Fruit fly (Drosophila melanogaster) whole organism, prepupa: ENCODE data around the gene foi.

Experiments
- CG10631 ChIP-seq: fragments of 200-800 bp; sonication (Bioruptor generic); optimal IDR thresholded peaks from 2 replicates; lab custom pipeline; 2016; ENCODE audit warnings: missing biosample characterization, missing genetic modification characterization
- CG10669 ChIP-seq: fragments of 200-800 bp; sonication (Bioruptor generic); optimal IDR thresholded peaks from 3 replicates; lab custom pipeline; 2018; ENCODE audit warnings: missing biosample characterization, mild to moderate bottlenecking, missing genetic modification characterization, moderate library complexity
- CG11762 ChIP-seq: fragments of 200-800 bp; sonication (Bioruptor generic); optimal IDR thresholded peaks from 3 replicates; lab custom pipeline; 2016; ENCODE audit warnings: missing biosample characterization, missing genetic modification characterization; ENCODE audit not compliant: insufficient read depth
- CG15336 ChIP-seq: fragments of 200-800 bp; sonication (Bioruptor generic); IDR thresholded peaks from 2 replicates; pipeline ENCODE4 v1.3.6; 2022; ENCODE audit warnings: missing biosample characterization, missing genetic modification characterization
- CG16779 ChIP-seq: fragments of 200-800 bp; sonication (Bioruptor generic); optimal IDR thresholded peaks from 3 replicates; lab custom pipeline; 2017; ENCODE audit warnings: missing biosample characterization, mild to moderate bottlenecking, missing genetic modification characterization
- CG3032 ChIP-seq: fragments of 200-800 bp; optimal IDR thresholded peaks from 2 replicates; lab custom pipeline; 2019; ENCODE audit warnings: missing biosample characterization, mild to moderate bottlenecking, missing genetic modification characterization, moderate library complexity
- CG32006 ChIP-seq: fragments of 200-800 bp; sonication (Bioruptor generic); optimal IDR thresholded peaks from 3 replicates; lab custom pipeline; 2017; ENCODE audit warnings: missing biosample characterization, mild to moderate bottlenecking, missing genetic modification characterization
- CG34406 ChIP-seq: fragments of 200-800 bp; sonication (Bioruptor generic); optimal IDR thresholded peaks from 3 replicates; lab custom pipeline; 2016; ENCODE audit warnings: missing biosample characterization, missing genetic modification characterization
- CG3919 ChIP-seq: fragments of 200-800 bp; sonication (Bioruptor generic); optimal IDR thresholded peaks from 3 replicates; lab custom pipeline; 2016; ENCODE audit warnings: missing biosample characterization, missing genetic modification characterization
- CG4318 ChIP-seq: fragments of 200-800 bp; sonication (Bioruptor generic); optimal IDR thresholded peaks from 3 replicates; lab custom pipeline; 2017; ENCODE audit warnings: missing biosample characterization, mild to moderate bottlenecking, missing genetic modification characterization
- CG6163 ChIP-seq: fragments of 200-800 bp; sonication (Bioruptor generic); IDR thresholded peaks from 3 replicates; pipeline ENCODE4 v1.3.6; 2022; ENCODE audit warnings: missing biosample characterization, missing genetic modification characterization
- CG6792 ChIP-seq: fragments of 200-800 bp; sonication (Bioruptor generic); optimal IDR thresholded peaks from 3 replicates; lab custom pipeline; 2016; ENCODE audit warnings: missing biosample characterization, missing genetic modification characterization
- CG6854 ChIP-seq: fragments of 200-800 bp; sonication (Bioruptor generic); optimal IDR thresholded peaks from 2 replicates; lab custom pipeline; 2017; ENCODE audit warnings: missing biosample characterization, mild to moderate bottlenecking, missing genetic modification characterization
- CG8119 ChIP-seq: fragments of 200-800 bp; sonication (Bioruptor generic); IDR thresholded peaks from 3 replicates; pipeline ENCODE4 v1.3.6; 2022; ENCODE audit warnings: missing biosample characterization, missing genetic modification characterization
- CG8632 ChIP-seq: fragments of 200-800 bp; sonication (Bioruptor generic); optimal IDR thresholded peaks from 3 replicates; lab custom pipeline; 2016; ENCODE audit warnings: missing biosample characterization, missing genetic modification characterization
- CG9139 ChIP-seq: fragments of 200-800 bp; sonication (Bioruptor generic); optimal IDR thresholded peaks from 3 replicates; lab custom pipeline; 2017; ENCODE audit warnings: missing biosample characterization, mild to moderate bottlenecking, missing genetic modification characterization
- Eip75B ChIP-seq: fragments of 200-800 bp; sonication (Bioruptor generic); optimal IDR thresholded peaks from 3 replicates; lab custom pipeline; 2016; ENCODE audit warnings: missing biosample characterization, missing genetic modification characterization
- Eip78C ChIP-seq: fragments of 200-800 bp; sonication (Bioruptor generic); peaks from one replicate; lab custom pipeline; 2016; ENCODE audit warnings: missing biosample characterization, missing genetic modification characterization
- Eip93F ChIP-seq: fragments of 200-800 bp; sonication (Bioruptor generic); optimal IDR thresholded peaks from 2 replicates; lab custom pipeline; 2016; ENCODE audit warnings: missing biosample characterization, mild to moderate bottlenecking, missing genetic modification characterization
- Ets21C ChIP-seq: fragments of 200-800 bp; sonication (Bioruptor generic); optimal IDR thresholded peaks from 3 replicates; lab custom pipeline; 2016; ENCODE audit warnings: missing biosample characterization, missing genetic modification characterization
- Hr38 ChIP-seq: sonication (Bioruptor generic); optimal IDR thresholded peaks from 2 replicates; lab custom pipeline; 2016; ENCODE audit warnings: missing biosample characterization, missing genetic modification characterization
- Met ChIP-seq: fragments of 200-800 bp; sonication (Bioruptor generic); optimal IDR thresholded peaks from 3 replicates; lab custom pipeline; 2016; ENCODE audit warnings: missing biosample characterization, missing genetic modification characterization
- OdsH ChIP-seq: fragments of 200-800 bp; sonication (Bioruptor generic); optimal IDR thresholded peaks from 3 replicates; lab custom pipeline; 2016; ENCODE audit warnings: missing biosample characterization, missing genetic modification characterization
- Smox ChIP-seq: fragments of 200-800 bp; sonication (Bioruptor generic); optimal IDR thresholded peaks from 3 replicates; lab custom pipeline; 2016; ENCODE audit warnings: missing biosample characterization, missing genetic modification characterization
- Sox102F ChIP-seq: fragments of 200-800 bp; sonication (Bioruptor generic); optimal IDR thresholded peaks from 2 replicates; lab custom pipeline; 2016; ENCODE audit warnings: missing biosample characterization, mild to moderate bottlenecking, missing genetic modification characterization
- achi ChIP-seq: fragments of 200-800 bp; sonication (Bioruptor generic); optimal IDR thresholded peaks from 3 replicates; lab custom pipeline; 2016; ENCODE audit warnings: missing biosample characterization, missing genetic modification characterization
- acj6 ChIP-seq: fragments of 200-800 bp; sonication (Bioruptor generic); optimal IDR thresholded peaks from 3 replicates; lab custom pipeline; 2016; ENCODE audit warnings: missing biosample characterization, missing genetic modification characterization
- cyc ChIP-seq: fragments of 200-800 bp; sonication (Bioruptor generic); optimal IDR thresholded peaks from 3 replicates; lab custom pipeline; 2016; ENCODE audit warnings: missing biosample characterization, missing genetic modification characterization
- eg ChIP-seq: fragments of 200-800 bp; sonication (Bioruptor generic); IDR thresholded peaks from 3 replicates; pipeline ENCODE4 v1.3.6; 2022; ENCODE audit warnings: missing biosample characterization, missing genetic modification characterization
- esn ChIP-seq: fragments of 200-800 bp; sonication (Bioruptor generic); optimal IDR thresholded peaks from 2 replicates; lab custom pipeline; 2016; ENCODE audit warnings: missing biosample characterization, mild to moderate bottlenecking, missing genetic modification characterization, moderate library complexity
- fd59A ChIP-seq: fragments of 200-800 bp; sonication (Bioruptor generic); optimal IDR thresholded peaks from 2 replicates; lab custom pipeline; 2017; ENCODE audit warnings: missing biosample characterization, mild to moderate bottlenecking, missing genetic modification characterization, missing genetic modification reagents
- fkh ChIP-seq: fragments of 200-800 bp; sonication (Bioruptor generic); optimal IDR thresholded peaks from 3 replicates; lab custom pipeline; 2017; ENCODE audit warnings: missing biosample characterization, mild to moderate bottlenecking, missing genetic modification characterization, moderate library complexity
- lz ChIP-seq: fragments of 200-800 bp; sonication (Bioruptor generic); optimal IDR thresholded peaks from 3 replicates; lab custom pipeline; 2016; ENCODE audit warnings: missing biosample characterization, missing genetic modification characterization
- net ChIP-seq: fragments of 200-800 bp; sonication (Bioruptor generic); optimal IDR thresholded peaks from 3 replicates; lab custom pipeline; 2016; ENCODE audit warnings: missing biosample characterization, missing genetic modification characterization
- pdm3 ChIP-seq: fragments of 200-800 bp; sonication (Bioruptor generic); optimal IDR thresholded peaks from 3 replicates; lab custom pipeline; 2016; ENCODE audit warnings: missing biosample characterization, missing genetic modification characterization
- ss ChIP-seq, 2 experiments: fragments of 200-800 bp; sonication (Bioruptor generic); optimal IDR thresholded peaks; 2 replicates in 1 of 2; 3 replicates in 1 of 2; lab custom pipeline; 2017 to 2018; ENCODE audit warnings: mild to moderate bottlenecking in 2 of 2, missing biosample characterization in 2 of 2, missing genetic modification characterization in 2 of 2, moderate library complexity in 1 of 2
- svp ChIP-seq: fragments of 200-800 bp; sonication (Bioruptor generic); peaks from one replicate; lab custom pipeline; 2016; ENCODE audit warnings: missing biosample characterization, missing genetic modification characterization
- topi ChIP-seq: fragments of 200-800 bp; sonication (Bioruptor generic); optimal IDR thresholded peaks from 3 replicates; lab custom pipeline; 2016; ENCODE audit warnings: missing biosample characterization, missing genetic modification characterization
- vri ChIP-seq: fragments of 200-800 bp; sonication (Bioruptor generic); optimal IDR thresholded peaks from 3 replicates; lab custom pipeline; 2016; ENCODE audit warnings: missing biosample characterization, mild to moderate bottlenecking, missing genetic modification characterization

foi gene

dm6 chr3L:8529701-8530100 is 4.7 kb downstream of the foi start:
- TF ChIP-seq pdm3 (GFP tag; lab: Kevin White, UChicago) (no peak), fkh (GFP tag; lab: Kevin White, UChicago) (no peak), vri (GFP tag; lab: Kevin White, UChicago) (no peak), eg (GFP tag; lab: Robert Waterston, UW) (no peak), CG6792 (GFP tag; lab: Kevin White, UChicago) (no peak), Met (no peak), net (no peak), CG3919 (no peak), CG6163 (GFP tag; lab: Robert Waterston, UW) (no peak), cyc (GFP tag; lab: Kevin White, UChicago) (no peak), CG3032 (tag; lab: Kevin White, UChicago) (no peak), fd59A (GFP tag; lab: Kevin White, UChicago) (no peak), esn (GFP tag; lab: Kevin White, UChicago) (no peak), CG32006 (GFP tag; lab: Kevin White, UChicago) (no peak), ss (GFP tag; optimal IDR thresholded peaks at IDR 0.05; lab: Kevin White, UChicago) (no peak), achi (no peak), topi (GFP tag; lab: Kevin White, UChicago) (no peak), CG15336 (GFP tag; lab: Robert Waterston, UW) (no peak), CG6854 (GFP tag; lab: Kevin White, UChicago) (no peak), CG11762 (GFP tag; lab: Kevin White, UChicago) (no peak)
- TF ChIP-seq, all 60 proteins: peak for 0

dm6 chr3L:8534386-8535306 is 9.6 kb downstream of the foi start, which contains the start of gene ergic53:
TSS of gene ergic53 (plus strand) at chr3L:8534977.
- TF ChIP-seq svp (GFP tag; lab: Kevin White, UChicago) (peak; percentile 52), fkh (GFP tag; lab: Kevin White, UChicago) (peak; percentile 73), CG8119 (GFP tag; lab: Robert Waterston, UW) (no peak), achi (peak; percentile 56), Eip78C (GFP tag; lab: Kevin White, UChicago) (peak; percentile 63), CG16779 (no peak)

- TF ChIP-seq svp (GFP tag; lab: Kevin White, UChicago) = peak; percentile 86
- no peak for TF ChIP-seq net
- TF ChIP-seq ss (GFP tag; optimal IDR thresholded peaks at IDR 0.05; lab: Kevin White, UChicago) = no peak
- TF ChIP-seq CG9139 = no peak
These were observed 11.3 kb downstream of the foi start for dm6 chr3L:8536387-8536786.

- no peak for TF ChIP-seq CG10669 (GFP tag; lab: Kevin White, UChicago)
- no peak for TF ChIP-seq OdsH (GFP tag; lab: Kevin White, UChicago)
- no peak for TF ChIP-seq CG10631 (GFP tag; lab: Kevin White, UChicago)
- no peak for TF ChIP-seq CG3032 (tag; lab: Kevin White, UChicago)
- TF ChIP-seq CG8632 (GFP tag; lab: Kevin White, UChicago) = no peak
- no peak for TF ChIP-seq Smox (GFP tag; lab: Kevin White, UChicago)
- TF ChIP-seq lz = no peak
- TF ChIP-seq Eip93F = no peak
- no peak for TF ChIP-seq CG3919
- TF ChIP-seq acj6 = no peak
- TF ChIP-seq Ets21C (GFP tag; lab: Kevin White, UChicago) = no peak
- no peak for TF ChIP-seq Sox102F (GFP tag; lab: Kevin White, UChicago)
- TF ChIP-seq CG4318 (GFP tag; lab: Kevin White, UChicago) = no peak
- no peak for TF ChIP-seq CG34406 (GFP tag; lab: Kevin White, UChicago)
- TF ChIP-seq Eip75B (GFP tag; lab: Kevin White, UChicago) = no peak
- TF ChIP-seq Hr38 (GFP tag; lab: Kevin White, UChicago) = no peak
These were observed 13.3 kb downstream of the foi start for dm6 chr3L:8538355-8538754.
